Worm (Caenorhabditis elegans) whole organism, midembryonic: ENCODE results near the gene F09E5.3.

ENCODE experiments used
- T22C8.4 ChIP-seq: fragments of 200-800 bp; sonication (Bioruptor generic); IDR thresholded peaks from 2 replicates; pipeline ENCODE4 v1.3.6; 2022; ENCODE audit warnings: missing genetic modification characterization, missing compliant biosample characterization
- cog-1 ChIP-seq: sonication (generic microtip); optimal IDR thresholded peaks from 2 replicates; lab custom pipeline; 2016; ENCODE audit warnings: missing genetic modification characterization, missing compliant biosample characterization
- flt-1 ChIP-seq: fragments of 200-800 bp; sonication (Bioruptor generic); IDR thresholded peaks from 2 replicates; pipeline ENCODE4 v1.3.6; 2022; ENCODE audit warnings: missing genetic modification characterization, missing compliant biosample characterization
- klf-2 ChIP-seq: fragments of 200-800 bp; sonication (Bioruptor generic); conservative IDR thresholded peaks from 2 replicates; pipeline ENCODE4 v1.3.6; 2022; ENCODE audit warnings: missing genetic modification reagents, missing genetic modification characterization, missing compliant biosample characterization
- med-1 ChIP-seq: sonication (generic microtip); optimal IDR thresholded peaks from 2 replicates; lab custom pipeline; 2017; ENCODE audit warnings: missing genetic modification characterization, mild to moderate bottlenecking, missing compliant biosample characterization, antibody characterized with exemption, missing genetic modification reagents; ENCODE audit not compliant: insufficient read depth
- ref-1 ChIP-seq: fragments of 200-800 bp; sonication (Bioruptor generic); conservative IDR thresholded peaks from 2 replicates; pipeline ENCODE4 v1.3.6; 2022; ENCODE audit warnings: missing genetic modification reagents, missing genetic modification characterization, missing compliant biosample characterization
- tab-1 ChIP-seq: fragments of 200-800 bp; sonication (Bioruptor generic); IDR thresholded peaks from 2 replicates; pipeline ENCODE4 v1.3.6; 2022; ENCODE audit warnings: missing genetic modification characterization, missing compliant biosample characterization
- ztf-23 ChIP-seq: fragments of 200-800 bp; sonication (Bioruptor generic); IDR thresholded peaks from 2 replicates; pipeline ENCODE4 v1.3.6; 2022; ENCODE audit warnings: missing genetic modification reagents, missing genetic modification characterization, missing compliant biosample characterization
- ztf-29 ChIP-seq: fragments of 200-800 bp; sonication (Bioruptor generic); IDR thresholded peaks from 2 replicates; pipeline ENCODE4 v1.3.6; 2022; ENCODE audit warnings: missing genetic modification reagents, missing genetic modification characterization, missing compliant biosample characterization

- no peak for TF ChIP-seq flt-1
- TF ChIP-seq med-1 (GFP tag; lab: Kevin White, UChicago) = no peak
- TF ChIP-seq tab-1 (GFP tag; lab: Robert Waterston, UW) = no peak
- TF ChIP-seq cog-1 (tag; lab: Kevin White, UChicago) = no peak
- TF ChIP-seq ztf-29 (GFP tag; lab: Robert Waterston, UW) = no peak
- no peak for TF ChIP-seq T22C8.4 (GFP tag; lab: Robert Waterston, UW)
- no peak for TF ChIP-seq klf-2 (GFP tag; lab: Robert Waterston, UW)
- no peak for TF ChIP-seq ztf-23
- TF ChIP-seq ref-1 (GFP tag; lab: Robert Waterston, UW) = no peak
These were observed 32.9 kb upstream of the F09E5.3 start for ce11 chrII:5340672-5341568.
